Fruit fly (Drosophila melanogaster) Kc167 (cell line): ENCODE results near the gene Prim2.

Experiments used
- Myc ChIP-seq: fragments of >200 bp; optimal IDR thresholded peaks from 2 replicates; lab custom pipeline; 2017; ENCODE audit warnings: missing external identifiers
- psq ChIP-seq: fragments of >200 bp; optimal IDR thresholded peaks from 2 replicates; lab custom pipeline; 2017; ENCODE audit warnings: missing external identifiers

DNA sequence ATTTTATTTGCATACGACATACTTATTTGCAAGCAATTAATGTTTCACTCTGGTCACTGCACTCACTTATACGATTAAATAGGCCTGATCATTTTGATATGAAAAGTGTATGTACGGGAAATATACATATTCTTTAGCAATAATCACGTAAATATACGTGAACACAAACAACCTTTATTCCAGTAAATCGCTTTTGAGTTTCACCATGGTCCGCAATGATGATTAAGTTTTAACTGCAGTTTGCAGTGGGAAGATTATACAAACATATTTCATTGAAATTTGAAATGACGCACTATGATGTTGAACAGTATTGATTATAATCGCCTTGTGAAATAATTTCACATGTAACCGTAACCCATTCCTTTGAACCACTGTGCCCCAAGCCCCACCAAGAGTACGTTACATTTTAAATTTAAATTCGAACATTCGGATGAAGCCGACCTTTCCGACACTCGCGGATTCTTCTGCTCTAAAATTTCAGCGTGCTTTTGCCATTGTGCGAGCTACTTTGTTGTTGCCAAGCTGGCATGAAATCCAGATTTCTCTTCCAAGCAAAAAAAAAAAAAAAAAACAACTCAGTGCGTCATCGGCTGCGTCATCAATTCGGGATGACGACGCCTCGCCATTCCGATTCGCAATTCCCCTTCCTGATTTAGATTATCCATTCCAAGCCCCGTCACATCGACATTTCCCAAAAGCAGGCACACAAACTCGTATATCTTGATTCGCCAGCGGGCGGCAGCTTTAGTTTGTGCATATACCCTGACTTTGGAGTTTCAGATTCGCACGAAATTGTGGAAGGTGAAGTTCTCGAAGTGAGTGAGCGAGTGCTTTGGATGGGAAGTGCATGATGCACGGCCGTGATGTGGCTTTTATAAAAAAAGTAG is 42.4 kb upstream of the Prim2 start:
- no peak for TF ChIP-seq Myc (lab: Kevin White, UChicago)
- TF ChIP-seq psq = peak; percentile 45
